Fruit fly (Drosophila melanogaster) whole organism, embryonic: ENCODE results near the gene Inx5.
A peak's percentile ranks its signal among the peaks of the same experiment; 100 is the strongest.

Experiments
- Blimp-1 ChIP-seq: fragments of 200-800 bp; sonication (Bioruptor generic); optimal IDR thresholded peaks from 3 replicates; lab custom pipeline; 2018; ENCODE audit warnings: missing biosample characterization, missing genetic modification characterization, mild to moderate bottlenecking, moderate library complexity, missing genetic modification reagents
- CG10209 ChIP-seq: fragments of 200-800 bp; sonication (Bioruptor generic); optimal IDR thresholded peaks from 3 replicates; lab custom pipeline; 2017; ENCODE audit warnings: missing biosample characterization, mild to moderate bottlenecking, missing genetic modification characterization, missing genetic modification reagents
- CG12391 ChIP-seq: fragments of 200-800 bp; sonication (Bioruptor generic); optimal IDR thresholded peaks from 3 replicates; lab custom pipeline; 2018; ENCODE audit warnings: missing biosample characterization, mild to moderate bottlenecking, missing genetic modification characterization, moderate library complexity
- CG13123 ChIP-seq: fragments of 200-800 bp; sonication (Bioruptor generic); optimal IDR thresholded peaks from 2 replicates; lab custom pipeline; 2016; ENCODE audit warnings: missing biosample characterization, missing genetic modification characterization
- CG13624 ChIP-seq: fragments of 200-800 bp; sonication (Bioruptor generic); optimal IDR thresholded peaks from 2 replicates; lab custom pipeline; 2016; ENCODE audit warnings: missing biosample characterization, missing genetic modification characterization
- CG14050 ChIP-seq: fragments of 200-800 bp; sonication (Bioruptor generic); IDR thresholded peaks from 3 replicates; pipeline ENCODE4 v1.3.6; 2022; ENCODE audit warnings: missing biosample characterization, missing genetic modification characterization
- CG15514 ChIP-seq: fragments of 200-800 bp; sonication (Bioruptor generic); optimal IDR thresholded peaks from 3 replicates; lab custom pipeline; 2017; ENCODE audit warnings: missing biosample characterization, missing genetic modification characterization, mild to moderate bottlenecking, moderate library complexity, missing genetic modification reagents
- CG1647 ChIP-seq: fragments of 200-800 bp; sonication (Bioruptor generic); optimal IDR thresholded peaks from 3 replicates; lab custom pipeline; 2016; ENCODE audit warnings: missing biosample characterization, missing genetic modification characterization
- CG17361 ChIP-seq: fragments of 200-800 bp; sonication (Bioruptor generic); IDR thresholded peaks from 3 replicates; pipeline ENCODE4 v1.3.6; 2022; ENCODE audit warnings: missing biosample characterization, missing genetic modification characterization
- CG1832 ChIP-seq: fragments of 200-800 bp; sonication (Bioruptor generic); optimal IDR thresholded peaks from 2 replicates; lab custom pipeline; 2017; ENCODE audit warnings: missing biosample characterization, mild to moderate bottlenecking, missing genetic modification characterization, inconsistent platforms
- CG18476 ChIP-seq: fragments of 200-800 bp; sonication (Bioruptor generic); optimal IDR thresholded peaks from 2 replicates; lab custom pipeline; 2016; ENCODE audit warnings: missing biosample characterization, mild to moderate bottlenecking, missing genetic modification characterization
- CG30020 ChIP-seq: fragments of 200-800 bp; optimal IDR thresholded peaks from 2 replicates; lab custom pipeline; 2019; ENCODE audit warnings: missing biosample characterization, mild to moderate bottlenecking, missing genetic modification characterization, moderate library complexity
- CG3065 ChIP-seq: fragments of 200-800 bp; sonication (Bioruptor generic); optimal IDR thresholded peaks from 2 replicates; lab custom pipeline; 2016; ENCODE audit warnings: missing biosample characterization, missing genetic modification characterization
- CG31365 ChIP-seq: fragments of 200-800 bp; sonication (Bioruptor generic); optimal IDR thresholded peaks from 2 replicates; lab custom pipeline; 2018; ENCODE audit warnings: missing biosample characterization, mild to moderate bottlenecking, missing genetic modification characterization
- CG3163 ChIP-seq: fragments of 200-800 bp; sonication (Bioruptor generic); optimal IDR thresholded peaks from 3 replicates; lab custom pipeline; 2016; ENCODE audit warnings: missing biosample characterization, missing genetic modification characterization
- CG3995 ChIP-seq: fragments of 200-800 bp; sonication (Bioruptor generic); optimal IDR thresholded peaks from 3 replicates; lab custom pipeline; 2016; ENCODE audit warnings: missing biosample characterization, missing genetic modification characterization
- CG4424 ChIP-seq: fragments of 200-800 bp; sonication (Bioruptor generic); optimal IDR thresholded peaks from 3 replicates; lab custom pipeline; 2016; ENCODE audit warnings: missing biosample characterization, missing genetic modification characterization
- CG4854 ChIP-seq: fragments of 200-800 bp; sonication (Bioruptor generic); optimal IDR thresholded peaks from 2 replicates; lab custom pipeline; 2016; ENCODE audit warnings: missing biosample characterization, missing genetic modification characterization, inconsistent platforms
- CG7556 ChIP-seq: fragments of 200-800 bp; sonication (Bioruptor generic); optimal IDR thresholded peaks from 2 replicates; lab custom pipeline; 2017; ENCODE audit warnings: missing biosample characterization, mild to moderate bottlenecking, missing genetic modification characterization
- CG8924 ChIP-seq: fragments of 200-800 bp; optimal IDR thresholded peaks from 3 replicates; lab custom pipeline; 2019; ENCODE audit warnings: missing biosample characterization, mild to moderate bottlenecking, missing genetic modification characterization, moderate library complexity
- CG9609 ChIP-seq: fragments of 200-800 bp; sonication (Bioruptor generic); optimal IDR thresholded peaks from 3 replicates; lab custom pipeline; 2016; ENCODE audit warnings: missing biosample characterization, missing genetic modification characterization
- Camta ChIP-seq: fragments of 200-800 bp; sonication (Bioruptor generic); optimal IDR thresholded peaks from 2 replicates; lab custom pipeline; 2016; ENCODE audit warnings: missing biosample characterization, missing genetic modification characterization
- Chrac-16 ChIP-seq: fragments of 200-800 bp; sonication (Bioruptor generic); optimal IDR thresholded peaks from 3 replicates; lab custom pipeline; 2016; ENCODE audit warnings: missing biosample characterization, missing genetic modification characterization
- Ets65A ChIP-seq: fragments of 200-800 bp; sonication (Bioruptor generic); peaks from one replicate; lab custom pipeline; 2016; ENCODE audit warnings: missing biosample characterization, missing genetic modification characterization
- H15 ChIP-seq: fragments of 200-800 bp; sonication (Bioruptor generic); IDR thresholded peaks from 3 replicates; pipeline ENCODE4 v1.3.6; 2022; ENCODE audit warnings: missing biosample characterization, missing genetic modification characterization
- H2.0 ChIP-seq: fragments of 200-800 bp; sonication (Bioruptor generic); IDR thresholded peaks from 2 replicates; pipeline ENCODE4 v1.3.6; 2022; ENCODE audit warnings: missing biosample characterization, missing genetic modification characterization
- Jarid2 ChIP-seq: fragments of 200-800 bp; sonication (Bioruptor generic); optimal IDR thresholded peaks from 3 replicates; lab custom pipeline; 2017; ENCODE audit warnings: mild to moderate bottlenecking, missing biosample characterization, missing genetic modification reagents, missing genetic modification characterization
- Max ChIP-seq: fragments of 200-800 bp; sonication (Bioruptor generic); optimal IDR thresholded peaks from 2 replicates; lab custom pipeline; 2016; ENCODE audit warnings: missing biosample characterization, mild to moderate bottlenecking, missing genetic modification characterization
- Pdp1 ChIP-seq, 2 experiments: fragments of 200-800 bp; sonication (Bioruptor generic); optimal IDR thresholded peaks; 3 replicates each; lab custom pipeline; 2016; ENCODE audit warnings: missing biosample characterization in 2 of 2, missing genetic modification characterization in 2 of 2, mild to moderate bottlenecking in 1 of 2, moderate library complexity in 1 of 2
- Sox100B ChIP-seq: fragments of 200-800 bp; sonication (Bioruptor generic); optimal IDR thresholded peaks from 3 replicates; lab custom pipeline; 2018; ENCODE audit warnings: missing biosample characterization, mild to moderate bottlenecking, missing genetic modification characterization
- abd-A ChIP-seq: fragments of 200-800 bp; sonication (Bioruptor generic); optimal IDR thresholded peaks from 3 replicates; lab custom pipeline; 2019; ENCODE audit warnings: missing biosample characterization, mild to moderate bottlenecking, missing genetic modification characterization, moderate library complexity
- al ChIP-seq: fragments of 200-800 bp; sonication (Bioruptor generic); IDR thresholded peaks from 2 replicates; pipeline ENCODE4 v1.3.6; 2022; ENCODE audit warnings: missing biosample characterization, missing genetic modification characterization
- btn ChIP-seq: fragments of 200-800 bp; sonication (Bioruptor generic); optimal IDR thresholded peaks from 2 replicates; lab custom pipeline; 2016; ENCODE audit warnings: missing biosample characterization, missing genetic modification characterization
- cato ChIP-seq: fragments of 200-800 bp; sonication (Bioruptor generic); optimal IDR thresholded peaks from 2 replicates; lab custom pipeline; 2016; ENCODE audit warnings: missing biosample characterization, missing genetic modification characterization, borderline replicate concordance
- caup ChIP-seq: fragments of 200-800 bp; sonication (Bioruptor generic); optimal IDR thresholded peaks from 3 replicates; lab custom pipeline; 2017; ENCODE audit warnings: missing biosample characterization, mild to moderate bottlenecking, missing genetic modification characterization, moderate library complexity; ENCODE audit not compliant: severe bottlenecking
- cwo ChIP-seq: fragments of 200-800 bp; sonication (Bioruptor generic); optimal IDR thresholded peaks from 3 replicates; lab custom pipeline; 2017; ENCODE audit warnings: missing biosample characterization, missing genetic modification characterization, mild to moderate bottlenecking, moderate library complexity, missing genetic modification reagents
- en ChIP-seq: fragments of 200-800 bp; sonication (Bioruptor generic); optimal IDR thresholded peaks from 2 replicates; lab custom pipeline; 2016; ENCODE audit warnings: missing biosample characterization, missing genetic modification characterization
- fd102C ChIP-seq: fragments of 200-800 bp; sonication (Bioruptor generic); optimal IDR thresholded peaks from 2 replicates; lab custom pipeline; 2018; ENCODE audit warnings: missing biosample characterization, mild to moderate bottlenecking, missing genetic modification characterization, moderate library complexity
- gro ChIP-seq: fragments of 200-800 bp; sonication (Bioruptor generic); optimal IDR thresholded peaks from 2 replicates; lab custom pipeline; 2016; ENCODE audit warnings: missing biosample characterization, missing genetic modification characterization
- ind ChIP-seq: fragments of 200-800 bp; sonication (Bioruptor generic); optimal IDR thresholded peaks from 3 replicates; lab custom pipeline; 2016; ENCODE audit warnings: missing biosample characterization, missing genetic modification characterization
- ken ChIP-seq: fragments of 200-800 bp; sonication (Bioruptor generic); IDR thresholded peaks from 3 replicates; pipeline ENCODE4 v1.3.6; 2022; ENCODE audit warnings: missing biosample characterization, missing genetic modification characterization
- lab ChIP-seq: fragments of 200-800 bp; sonication (Bioruptor generic); optimal IDR thresholded peaks from 3 replicates; lab custom pipeline; 2017; ENCODE audit warnings: missing biosample characterization, missing genetic modification characterization, mild to moderate bottlenecking, moderate library complexity, missing genetic modification reagents
- nmo ChIP-seq: fragments of 200-800 bp; sonication (Bioruptor generic); optimal IDR thresholded peaks from 2 replicates; lab custom pipeline; 2018; ENCODE audit warnings: missing biosample characterization, mild to moderate bottlenecking, missing genetic modification characterization, moderate library complexity
- oc ChIP-seq: fragments of 200-800 bp; sonication (Bioruptor generic); optimal IDR thresholded peaks from 2 replicates; lab custom pipeline; 2018; ENCODE audit warnings: missing biosample characterization, mild to moderate bottlenecking, missing genetic modification characterization, moderate library complexity
- prd ChIP-seq, 3 experiments: fragments of >200 bp in 2 of 3; fragments of 200-800 bp in 1 of 3; sonication (Bioruptor generic) in 1 of 3; optimal IDR thresholded peaks in 2 of 3; IDR thresholded peaks in 1 of 3; 2 replicates in 2 of 3; 3 replicates in 1 of 3; pipeline versions ENCODE4 v1.3.6 to Lab custom; 2017 to 2022; ENCODE audit warnings: missing biosample characterization in 1 of 3, missing genetic modification characterization in 1 of 3
- psq ChIP-seq: fragments of 200-800 bp; sonication (Bioruptor generic); optimal IDR thresholded peaks from 2 replicates; lab custom pipeline; 2017; ENCODE audit warnings: missing biosample characterization, missing genetic modification characterization
- salm ChIP-seq: fragments of 200-800 bp; sonication (Bioruptor generic); optimal IDR thresholded peaks from 2 replicates; lab custom pipeline; 2018; ENCODE audit warnings: missing biosample characterization, mild to moderate bottlenecking, missing genetic modification characterization
- stwl ChIP-seq: fragments of 200-800 bp; sonication (Bioruptor generic); optimal IDR thresholded peaks from 3 replicates; lab custom pipeline; 2018; ENCODE audit warnings: missing biosample characterization, mild to moderate bottlenecking, missing genetic modification characterization, moderate library complexity
- tll ChIP-seq, 2 experiments: fragments of 200-800 bp in 1 of 2; fragments of >200 bp in 1 of 2; sonication (Bioruptor generic) in 1 of 2; optimal IDR thresholded peaks; 2 replicates each; lab custom pipeline; 2017 to 2019; ENCODE audit warnings: missing biosample characterization in 2 of 2, missing genetic modification characterization in 2 of 2, mild to moderate bottlenecking in 1 of 2, moderate library complexity in 1 of 2
- zen2 ChIP-seq: fragments of 200-800 bp; sonication (Bioruptor generic); IDR thresholded peaks from 3 replicates; pipeline ENCODE4 v1.3.6; 2022; ENCODE audit warnings: missing biosample characterization, missing genetic modification characterization; ENCODE audit not compliant: partially characterized antibody

Inx5 gene

dm6 chrX:19164726-19165125, 6.0 kb downstream of the Inx5 start (continued):
- TF ChIP-seq gro (GFP tag; lab: Kevin White, UChicago) (no peak), Blimp-1 (GFP tag; lab: Kevin White, UChicago) (peak; percentile 4), Chrac-16 (peak; percentile 50), CG18476 (GFP tag; lab: Kevin White, UChicago) (no peak), H15 (no peak), psq (GFP tag; lab: Kevin White, UChicago) (no peak), Max (GFP tag; lab: Kevin White, UChicago) (no peak), CG17361 (GFP tag; lab: Robert Waterston, UW) (no peak), Ets65A (peak; percentile 86), CG14050 (GFP tag; lab: Robert Waterston, UW) (no peak), CG9609 (GFP tag; lab: Kevin White, UChicago) (peak; percentile 38), Camta (GFP tag; lab: Kevin White, UChicago) (peak; percentile 34), ken (GFP tag; lab: Robert Waterston, UW) (0 out of 3 replicates have a peak, but pooled peaks have one; percentile 30), Jarid2 (GFP tag; lab: Kevin White, UChicago) (no peak), Sox100B (GFP tag; lab: Kevin White, UChicago) (peak; percentile 20), CG10209 (GFP tag; lab: Kevin White, UChicago) (no peak), Pdp1 (GFP tag; optimal IDR thresholded peaks at IDR 0.05; lab: Kevin White, UChicago) (peak in 1 of 2 experiments; percentile 5), caup (GFP tag; lab: Kevin White, UChicago) (no peak), CG13624 (no peak), nmo (peak; percentile 14), CG4424 (GFP tag; lab: Kevin White, UChicago) (peak; percentile 27), prd (optimal IDR thresholded peaks at IDR 0.05; lab: Kevin White, UChicago) (no peak), prd (GFP tag; IDR thresholded peaks at IDR 0.05; lab: Robert Waterston, UW) (peak; percentile 43; the same call in 1 of the 3 replicates), CG7556 (GFP tag; lab: Kevin White, UChicago) (peak; percentile 18), CG8924 (tag; lab: Kevin White, UChicago) (no peak), CG4854 (GFP tag; lab: Kevin White, UChicago) (no peak), cwo (GFP tag; lab: Kevin White, UChicago) (no peak), H2.0 (GFP tag; lab: Robert Waterston, UW) (no peak), CG12391 (tag; lab: Kevin White, UChicago) (peak; percentile 7), CG15514 (GFP tag; lab: Kevin White, UChicago) (no peak), CG3163 (peak; percentile 10), CG31365 (tag; lab: Kevin White, UChicago) (no peak), lab (GFP tag; lab: Kevin White, UChicago) (peak; percentile 30), tll (GFP tag; optimal IDR thresholded peaks at IDR 0.05; lab: Kevin White, UChicago) (no peak), CG1832 (GFP tag; lab: Kevin White, UChicago) (no peak), ind (peak; percentile 31), CG3995 (GFP tag; lab: Kevin White, UChicago) (peak; percentile 12), stwl (tag; lab: Kevin White, UChicago) (no peak), al (GFP tag; lab: Robert Waterston, UW) (no peak), zen2 (GFP tag; lab: Robert Waterston, UW) (no peak), CG30020 (tag; lab: Kevin White, UChicago) (no peak), en (GFP tag; lab: Kevin White, UChicago) (no peak), salm (tag; lab: Kevin White, UChicago) (no peak), CG13123 (GFP tag; lab: Kevin White, UChicago) (no peak), btn (GFP tag; lab: Kevin White, UChicago) (no peak), abd-A (tag; lab: Kevin White, UChicago) (no peak), CG1647 (GFP tag; lab: Kevin White, UChicago) (no peak), fd102C (GFP tag; lab: Kevin White, UChicago) (no peak), CG3065 (no peak), oc (tag; lab: Kevin White, UChicago) (no peak), cato (no peak)
